Fruit fly (Drosophila melanogaster): ENCODE results near the gene CG14864.

The CG14864 gene

dm6 chr3R:15268426-15268825 lies at the start of gene CG14864, which contains the start of gene Zip88E:
Gene CG14864, minus strand, starts transcription at chr3R:15268538.
Gene Zip88E, plus strand, starts transcription at chr3R:15268662.
- TF ChIP-seq CG8478 (optimal IDR thresholded peaks at IDR 0.05) (no peak), CTCF (optimal IDR thresholded peaks at IDR 0.05) (no peak)

- TF ChIP-seq CG8478 (optimal IDR thresholded peaks at IDR 0.05) (no peak), CTCF (optimal IDR thresholded peaks at IDR 0.05) (no peak)
Measured at dm6 chr3R:15316326-15316725, 48.0 kb upstream of the CG14864 start, which contains the start of gene CG14866. Gene CG14866, plus strand, starts transcription at chr3R:15316471.

- no peak for TF ChIP-seq CG8478 (optimal IDR thresholded peaks at IDR 0.05)
- TF ChIP-seq CTCF (optimal IDR thresholded peaks at IDR 0.05) = no peak
Measured at dm6 chr3R:15313836-15314235, 45.5 kb upstream of the CG14864 start.

- TF ChIP-seq CG8478 (optimal IDR thresholded peaks at IDR 0.05) (no peak), CTCF (optimal IDR thresholded peaks at IDR 0.05) (no peak)
Measured at dm6 chr3R:15310695-15311094, 42.4 kb upstream of the CG14864 start.

- TF ChIP-seq CG8478 (optimal IDR thresholded peaks at IDR 0.05) = no peak
- no peak for TF ChIP-seq CTCF (optimal IDR thresholded peaks at IDR 0.05)
Measured at dm6 chr3R:15309924-15310323, 41.6 kb upstream of the CG14864 start, which contains the start of gene Tm2. Gene Tm2, plus strand, starts transcription at chr3R:15310193.

- TF ChIP-seq CTCF (optimal IDR thresholded peaks at IDR 0.05) = no peak
- no peak for TF ChIP-seq CG8478 (optimal IDR thresholded peaks at IDR 0.05)
Measured at dm6 chr3R:15305246-15305645, 36.9 kb upstream of the CG14864 start.

- TF ChIP-seq CG8478 (optimal IDR thresholded peaks at IDR 0.05) (no peak), CTCF (optimal IDR thresholded peaks at IDR 0.05) (no peak)
Measured at dm6 chr3R:15297904-15298303, 29.6 kb upstream of the CG14864 start.

- TF ChIP-seq CTCF (optimal IDR thresholded peaks at IDR 0.05) = no peak
- no peak for TF ChIP-seq CG8478 (optimal IDR thresholded peaks at IDR 0.05)
Measured at dm6 chr3R:15293878-15294350, 25.6 kb upstream of the CG14864 start.

- TF ChIP-seq CTCF (optimal IDR thresholded peaks at IDR 0.05) (no peak), CG8478 (optimal IDR thresholded peaks at IDR 0.05) (no peak)
Measured at dm6 chr3R:15293005-15293877, 24.9 kb upstream of the CG14864 start.

dm6 chr3R:15292241-15293004 lies 24.1 kb upstream of the CG14864 start:
- TF ChIP-seq CG8478 (optimal IDR thresholded peaks at IDR 0.05) (no peak), CTCF (optimal IDR thresholded peaks at IDR 0.05) (no peak)

- no peak for TF ChIP-seq CTCF (optimal IDR thresholded peaks at IDR 0.05)
- TF ChIP-seq CG8478 (optimal IDR thresholded peaks at IDR 0.05) = no peak
Measured at dm6 chr3R:15291551-15292223, 23.3 kb upstream of the CG14864 start.

dm6 chr3R:15290642-15291118 lies 22.3 kb upstream of the CG14864 start, which contains the start of gene CG45218:
Gene CG45218, minus strand, starts transcription at chr3R:15290799.
- TF ChIP-seq CG8478 (optimal IDR thresholded peaks at IDR 0.05) (no peak), CTCF (optimal IDR thresholded peaks at IDR 0.05) (no peak)

dm6 chr3R:15289828-15290641 lies 21.7 kb upstream of the CG14864 start:
- no peak for TF ChIP-seq CTCF (optimal IDR thresholded peaks at IDR 0.05)
- TF ChIP-seq CG8478 (optimal IDR thresholded peaks at IDR 0.05) = no peak

dm6 chr3R:15288802-15289201 lies 20.5 kb upstream of the CG14864 start:
- no peak for TF ChIP-seq CTCF (optimal IDR thresholded peaks at IDR 0.05)
- TF ChIP-seq CG8478 (optimal IDR thresholded peaks at IDR 0.05) = no peak
